Worm (Caenorhabditis elegans) whole organism, L1 larva: Measurements from ENCODE around the gene K10B3.1.

Source experiments
- C04F5.9 ChIP-seq: sonication (generic microtip); optimal IDR thresholded peaks from 2 replicates; lab custom pipeline; 2016; ENCODE audit warnings: missing genetic modification characterization, missing compliant biosample characterization
- Y116A8C.19 ChIP-seq: sonication (generic microtip); optimal IDR thresholded peaks from 2 replicates; lab custom pipeline; 2016; ENCODE audit warnings: missing compliant biosample characterization, missing genetic modification characterization, borderline replicate concordance
- aha-1 ChIP-seq: fragments of 150-350 bp; optimal IDR thresholded peaks from 2 replicates; lab custom pipeline; 2014; ENCODE audit warnings: missing biosample characterization, missing genetic modification characterization
- aly-2 ChIP-seq: fragments of 150-350 bp; optimal IDR thresholded peaks from 2 replicates; lab custom pipeline; 2014; ENCODE audit warnings: missing biosample characterization, missing genetic modification characterization
- ama-1 ChIP-seq: fragments of 150-350 bp; optimal IDR thresholded peaks from 2 replicates; lab custom pipeline; 2014
- blmp-1 ChIP-seq: fragments of 150-350 bp; optimal IDR thresholded peaks from 2 replicates; lab custom pipeline; 2014; ENCODE audit warnings: missing biosample characterization, missing genetic modification characterization
- ceh-63 ChIP-seq: fragments of 200-800 bp; sonication (Bioruptor generic); optimal IDR thresholded peaks from 2 replicates; lab custom pipeline; 2018; ENCODE audit warnings: mild to moderate bottlenecking, missing genetic modification characterization, missing compliant biosample characterization
- ceh-90 ChIP-seq: sonication (generic microtip); optimal IDR thresholded peaks from 2 replicates; lab custom pipeline; 2016; ENCODE audit warnings: missing genetic modification characterization, missing compliant biosample characterization
- ces-1 ChIP-seq: fragments of 150-350 bp; optimal IDR thresholded peaks from 2 replicates; lab custom pipeline; 2014; ENCODE audit warnings: missing biosample characterization, missing genetic modification reagents, missing genetic modification characterization
- dpl-1 ChIP-seq, 3 experiments: fragments of 150-350 bp in 2 of 3; sonication (generic microtip) in 1 of 3; optimal IDR thresholded peaks; 2 replicates each; lab custom pipeline; 2014 to 2017; ENCODE audit warnings: missing biosample characterization in 3 of 3, missing genetic modification characterization in 3 of 3, missing genetic modification reagents in 3 of 3
- dsc-1 ChIP-seq: sonication (generic microtip); optimal IDR thresholded peaks from 2 replicates; lab custom pipeline; 2016; ENCODE audit warnings: mild to moderate bottlenecking, missing genetic modification characterization, missing compliant biosample characterization
- efl-1 ChIP-seq, 4 experiments: fragments of 150-350 bp; optimal IDR thresholded peaks in 3 of 4; peaks in 1 of 4; 1 replicate in 1 of 4; 2 replicates in 3 of 4; lab custom pipeline; 2014; ENCODE audit warnings: missing biosample characterization in 2 of 4, missing genetic modification characterization in 2 of 4, missing genetic modification reagents in 2 of 4
- elt-2 ChIP-seq: sonication (generic microtip); optimal IDR thresholded peaks from 2 replicates; lab custom pipeline; 2016; ENCODE audit warnings: missing genetic modification characterization, mild to moderate bottlenecking, inconsistent platforms, missing compliant biosample characterization, missing genetic modification reagents
- elt-3 ChIP-seq, 6 experiments: fragments of 150-350 bp in 1 of 6; sonication (generic microtip); optimal IDR thresholded peaks; 2 replicates each; lab custom pipeline; 2017 to 2018; ENCODE audit warnings: missing biosample characterization in 6 of 6, missing genetic modification characterization in 6 of 6, inconsistent platforms in 1 of 6
- fos-1 ChIP-seq: fragments of 150-350 bp; optimal IDR thresholded peaks from 2 replicates; lab custom pipeline; 2014; ENCODE audit warnings: missing biosample characterization, missing genetic modification characterization
- hpl-2 ChIP-seq: fragments of 150-350 bp; optimal IDR thresholded peaks from 2 replicates; lab custom pipeline; 2014; ENCODE audit warnings: missing biosample characterization, missing genetic modification reagents, missing genetic modification characterization
- isw-1 ChIP-seq: fragments of 200-800 bp; sonication (Bioruptor generic); IDR thresholded peaks from 2 replicates; pipeline ENCODE4 v1.3.6; 2022; ENCODE audit warnings: missing genetic modification characterization, missing compliant biosample characterization
- lin-13 ChIP-seq: fragments of 150-350 bp; optimal IDR thresholded peaks from 2 replicates; lab custom pipeline; 2014; ENCODE audit warnings: missing biosample characterization, missing genetic modification reagents, missing genetic modification characterization
- lin-35 ChIP-seq, 2 experiments: fragments of 150-350 bp; optimal IDR thresholded peaks; 2 replicates each; lab custom pipeline; 2014; ENCODE audit warnings: missing biosample characterization in 2 of 2, missing genetic modification characterization in 2 of 2, missing genetic modification reagents in 2 of 2
- lir-3 ChIP-seq: sonication (generic microtip); optimal IDR thresholded peaks from 2 replicates; lab custom pipeline; 2016; ENCODE audit warnings: mild to moderate bottlenecking, missing genetic modification characterization, moderate library complexity, missing compliant biosample characterization; ENCODE audit not compliant: poor library complexity
- mef-2 ChIP-seq: fragments of 150-350 bp; optimal IDR thresholded peaks from 2 replicates; lab custom pipeline; 2014; ENCODE audit warnings: missing biosample characterization, missing genetic modification characterization
- nhr-12 ChIP-seq: sonication (generic microtip); optimal IDR thresholded peaks from 2 replicates; lab custom pipeline; 2017; ENCODE audit warnings: missing biosample characterization, missing genetic modification characterization
- nhr-19 ChIP-seq: fragments of 200-800 bp; sonication (Bioruptor generic); conservative IDR thresholded peaks from 2 replicates; pipeline ENCODE4 v1.3.6; 2022; ENCODE audit warnings: missing genetic modification characterization, missing compliant biosample characterization
- nhr-20 ChIP-seq: sonication (generic microtip); optimal IDR thresholded peaks from 2 replicates; lab custom pipeline; 2016; ENCODE audit warnings: mild to moderate bottlenecking, missing genetic modification characterization, missing compliant biosample characterization
- nhr-28 ChIP-seq: fragments of 150-350 bp; optimal IDR thresholded peaks from 2 replicates; lab custom pipeline; 2014; ENCODE audit warnings: missing biosample characterization, missing genetic modification characterization
- nhr-71 ChIP-seq: sonication (generic microtip); optimal IDR thresholded peaks from 2 replicates; lab custom pipeline; 2016; ENCODE audit warnings: mild to moderate bottlenecking, missing genetic modification characterization, moderate library complexity, missing compliant biosample characterization
- nhr-77 ChIP-seq: fragments of 150-350 bp; optimal IDR thresholded peaks from 2 replicates; lab custom pipeline; 2014; ENCODE audit warnings: missing biosample characterization, missing genetic modification characterization
- nhr-84 ChIP-seq: sonication (generic microtip); optimal IDR thresholded peaks from 2 replicates; lab custom pipeline; 2017; ENCODE audit warnings: missing biosample characterization, missing genetic modification characterization
- nhr-85 ChIP-seq: sonication (generic microtip); peaks from one replicate; lab custom pipeline; 2016; ENCODE audit warnings: missing genetic modification characterization, inconsistent platforms, missing compliant biosample characterization
- nhr-90 ChIP-seq: sonication (generic microtip); optimal IDR thresholded peaks from 2 replicates; lab custom pipeline; 2016; ENCODE audit warnings: mild to moderate bottlenecking, missing genetic modification characterization, missing compliant biosample characterization; ENCODE audit not compliant: poor library complexity
- pax-3 ChIP-seq: fragments of 200-800 bp; sonication (Bioruptor generic); optimal IDR thresholded peaks from 2 replicates; lab custom pipeline; 2018; ENCODE audit warnings: mild to moderate bottlenecking, missing genetic modification characterization, moderate library complexity, missing compliant biosample characterization
- pqm-1 ChIP-seq: sonication (generic microtip); optimal IDR thresholded peaks from 3 replicates; lab custom pipeline; 2017; ENCODE audit warnings: missing biosample characterization, missing genetic modification characterization
- rnt-1 ChIP-seq: sonication (generic microtip); optimal IDR thresholded peaks from 2 replicates; lab custom pipeline; 2016; ENCODE audit warnings: mild to moderate bottlenecking, missing genetic modification characterization, moderate library complexity, missing compliant biosample characterization
- snpc-4 ChIP-seq: fragments of 150-350 bp; optimal IDR thresholded peaks from 2 replicates; lab custom pipeline; 2014; ENCODE audit warnings: missing biosample characterization, missing genetic modification characterization
- snu-23 ChIP-seq: sonication (generic microtip); optimal IDR thresholded peaks from 2 replicates; lab custom pipeline; 2016; ENCODE audit warnings: missing genetic modification characterization, missing compliant biosample characterization
- sox-4 ChIP-seq: sonication (generic microtip); optimal IDR thresholded peaks from 2 replicates; lab custom pipeline; 2016; ENCODE audit warnings: missing genetic modification characterization, missing compliant biosample characterization
- sptf-1 ChIP-seq: fragments of 150-350 bp; optimal IDR thresholded peaks from 2 replicates; lab custom pipeline; 2014; ENCODE audit warnings: missing biosample characterization, missing genetic modification characterization
- sup-37 ChIP-seq: fragments of 200-800 bp; sonication (Bioruptor generic); optimal IDR thresholded peaks from 2 replicates; lab custom pipeline; 2018; ENCODE audit warnings: mild to moderate bottlenecking, missing genetic modification characterization, missing compliant biosample characterization
- swsn-7 ChIP-seq: sonication (generic microtip); optimal IDR thresholded peaks from 2 replicates; lab custom pipeline; 2016; ENCODE audit warnings: missing genetic modification characterization, missing compliant biosample characterization
- tbx-2 ChIP-seq: sonication (generic microtip); optimal IDR thresholded peaks from 2 replicates; lab custom pipeline; 2016; ENCODE audit warnings: missing genetic modification characterization, missing compliant biosample characterization
- tlp-1 ChIP-seq: fragments of 150-350 bp; optimal IDR thresholded peaks from 2 replicates; lab custom pipeline; 2014; ENCODE audit warnings: missing biosample characterization, missing genetic modification characterization
- unc-62 ChIP-seq: fragments of 150-350 bp; optimal IDR thresholded peaks from 2 replicates; lab custom pipeline; 2014; ENCODE audit warnings: missing biosample characterization, missing genetic modification reagents, missing genetic modification characterization
- xbp-1 ChIP-seq: sonication (generic microtip); optimal IDR thresholded peaks from 2 replicates; lab custom pipeline; 2016; ENCODE audit warnings: missing genetic modification characterization, missing compliant biosample characterization
- zip-4 ChIP-seq: fragments of 200-800 bp; sonication (Bioruptor generic); optimal IDR thresholded peaks from 2 replicates; lab custom pipeline; 2018; ENCODE audit warnings: mild to moderate bottlenecking, missing genetic modification characterization, moderate library complexity, missing compliant biosample characterization

K10B3.1 gene

ce11 chrX:3089894-3090414, 45.3 kb upstream of the K10B3.1 start (continued):
- TF ChIP-seq snu-23 (GFP tag; lab: Kevin White, UChicago): peak; percentile 66
- TF ChIP-seq nhr-20 (tag; lab: Kevin White, UChicago): peak; percentile 62
- TF ChIP-seq, all 84 proteins: peak for 31

- no peak for TF ChIP-seq pax-3 (tag; lab: Kevin White, UChicago)
- no peak for TF ChIP-seq tlp-1 (tag; lab: Kevin White, UChicago)
- peak; percentile 6 for TF ChIP-seq nhr-85
- no peak for TF ChIP-seq sox-4
- no peak for TF ChIP-seq rnt-1 (tag; lab: Kevin White, UChicago)
- TF ChIP-seq nhr-77 (tag; lab: Kevin White, UChicago): no peak
Measured at ce11 chrX:3091119-3091746, 44.1 kb upstream of the K10B3.1 start.

- TF ChIP-seq dpl-1 (GFP tag; optimal IDR thresholded peaks at IDR 0.05; lab: Kevin White, UChicago) (no peak), aha-1 (tag; lab: Kevin White, UChicago) (no peak), isw-1 (GFP tag; lab: Robert Waterston, UW) (no peak), nhr-90 (tag; lab: Kevin White, UChicago) (peak; percentile 23), ceh-63 (GFP tag; lab: Kevin White, UChicago) (no peak), efl-1 (optimal IDR thresholded peaks at IDR 0.05; lab: Kevin White, UChicago) (no peak), efl-1 (GFP tag; optimal IDR thresholded peaks at IDR 0.05 in 1 of 2; lab: Kevin White, UChicago) (no peak), nhr-71 (tag; lab: Kevin White, UChicago) (peak; percentile 12), snpc-4 (no peak), fos-1 (no peak), nhr-19 (no peak; the same call in 1 of the 2 replicates), zip-4 (GFP tag; lab: Kevin White, UChicago) (no peak), aly-2 (tag; lab: Kevin White, UChicago) (no peak), tbx-2 (tag; lab: Kevin White, UChicago) (no peak), blmp-1 (tag; lab: Kevin White, UChicago) (no peak)
Measured at ce11 chrX:3092460-3092859, 42.8 kb upstream of the K10B3.1 start.

ce11 chrX:3094304-3094703, 41.0 kb upstream of the K10B3.1 start, which contains the start of gene wrt-2:
TSS of gene wrt-2 (minus strand) at chrX:3094349.
- TF ChIP-seq elt-3 (tag; optimal IDR thresholded peaks at IDR 0.05; lab: Kevin White, UChicago) (no peak), blmp-1 (tag; lab: Kevin White, UChicago) (peak; percentile 83), ama-1 (lab: Kevin White, UChicago) (no peak), dsc-1 (tag; lab: Kevin White, UChicago) (no peak), C04F5.9 (tag; lab: Kevin White, UChicago) (no peak), efl-1 (optimal IDR thresholded peaks at IDR 0.05; lab: Kevin White, UChicago) (no peak), efl-1 (GFP tag; optimal IDR thresholded peaks at IDR 0.05 in 1 of 2; lab: Kevin White, UChicago) (peak in 1 of 2 experiments; percentile 10)

ce11 chrX:3099832-3100231, 35.5 kb upstream of the K10B3.1 start, which contains the start of gene sec-3:
TSS of gene sec-3 (minus strand) at chrX:3099852.
- TF ChIP-seq sup-37 (GFP tag; lab: Kevin White, UChicago): peak; percentile 27
- peak; percentile 91 for TF ChIP-seq nhr-20 (tag; lab: Kevin White, UChicago)
- no peak for TF ChIP-seq ceh-90 (tag; lab: Kevin White, UChicago)
- peak; percentile 92 for TF ChIP-seq swsn-7
- peak; percentile 79 for TF ChIP-seq fos-1
- peak; percentile 48 for TF ChIP-seq hpl-2 (GFP tag; lab: Kevin White, UChicago)
- TF ChIP-seq Y116A8C.19 (tag; lab: Kevin White, UChicago): no peak
- peak; percentile 80 for TF ChIP-seq lin-13
- peak; percentile 62 for TF ChIP-seq lir-3 (tag; lab: Kevin White, UChicago)
- no peak for TF ChIP-seq mef-2
- no peak for TF ChIP-seq ces-1
- peak; percentile 62 for TF ChIP-seq zip-4 (GFP tag; lab: Kevin White, UChicago)
- TF ChIP-seq nhr-90 (tag; lab: Kevin White, UChicago): peak; percentile 94
- no peak for TF ChIP-seq nhr-84 (tag; lab: Kevin White, UChicago)
- peak; percentile 74 to 89 for TF ChIP-seq lin-35 (GFP tag; optimal IDR thresholded peaks at IDR 0.05; lab: Kevin White, UChicago)
- TF ChIP-seq sptf-1: no peak
- TF ChIP-seq unc-62: no peak
- TF ChIP-seq dsc-1 (tag; lab: Kevin White, UChicago): peak; percentile 92
- peak; percentile 85 for TF ChIP-seq elt-2 (tag; lab: Kevin White, UChicago)
- no peak for TF ChIP-seq pqm-1 (tag; lab: Kevin White, UChicago)
- peak; percentile 90 for TF ChIP-seq xbp-1 (tag; lab: Kevin White, UChicago)
- no peak for TF ChIP-seq nhr-28 (tag; lab: Kevin White, UChicago)
- TF ChIP-seq nhr-12 (tag; lab: Kevin White, UChicago): no peak
